Fruit fly (Drosophila melanogaster): ENCODE data around the gene Ssdp.

DNA sequence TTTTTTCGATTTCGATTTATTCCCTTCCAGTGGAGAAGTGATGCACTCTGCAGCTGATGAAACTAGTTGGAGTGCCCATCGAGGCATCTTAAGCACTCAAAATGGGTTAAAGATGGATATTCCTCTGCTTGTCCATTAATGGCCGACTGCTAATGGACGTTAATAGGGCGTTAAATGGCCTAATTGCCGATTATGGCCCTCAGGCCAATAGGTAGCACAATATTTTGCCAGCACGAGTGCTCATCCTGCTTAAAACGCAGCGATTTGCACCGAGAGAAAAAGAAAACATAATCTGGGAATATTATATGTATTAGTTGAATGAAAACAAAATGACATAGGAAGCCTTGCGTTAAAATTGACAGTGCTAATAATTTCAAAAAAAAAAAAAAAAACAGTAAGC is 9.1 kb upstream of the Ssdp start, which contains the start of gene CG44158:
- TF ChIP-seq pan (optimal IDR thresholded peaks at IDR 0.05) (no peak), CG8478 (optimal IDR thresholded peaks at IDR 0.05) (no peak), psq (optimal IDR thresholded peaks at IDR 0.05) (no peak), usp (GFP tag; optimal IDR thresholded peaks at IDR 0.05) (no peak), EcR (GFP tag; optimal IDR thresholded peaks at IDR 0.05) (no peak)
